Worm (Caenorhabditis elegans) whole organism, L4 larva: ENCODE measurements around the gene mks-2.

Experiments used
- egl-27 ChIP-seq: sonication (generic microtip); optimal IDR thresholded peaks from 3 replicates; lab custom pipeline; 2017; ENCODE audit warnings: missing biosample characterization, missing genetic modification reagents, missing genetic modification characterization
- lin-39 ChIP-seq: fragments of 150-350 bp; optimal IDR thresholded peaks from 2 replicates; lab custom pipeline; 2014; ENCODE audit warnings: missing biosample characterization, missing genetic modification reagents, missing genetic modification characterization
- nhr-237 ChIP-seq: sonication (generic microtip); optimal IDR thresholded peaks from 2 replicates; lab custom pipeline; 2017; ENCODE audit warnings: missing biosample characterization, missing genetic modification characterization
- skn-1 ChIP-seq: fragments of 150-350 bp; optimal IDR thresholded peaks from 2 replicates; lab custom pipeline; 2014; ENCODE audit warnings: missing biosample characterization, missing genetic modification characterization

DNA sequence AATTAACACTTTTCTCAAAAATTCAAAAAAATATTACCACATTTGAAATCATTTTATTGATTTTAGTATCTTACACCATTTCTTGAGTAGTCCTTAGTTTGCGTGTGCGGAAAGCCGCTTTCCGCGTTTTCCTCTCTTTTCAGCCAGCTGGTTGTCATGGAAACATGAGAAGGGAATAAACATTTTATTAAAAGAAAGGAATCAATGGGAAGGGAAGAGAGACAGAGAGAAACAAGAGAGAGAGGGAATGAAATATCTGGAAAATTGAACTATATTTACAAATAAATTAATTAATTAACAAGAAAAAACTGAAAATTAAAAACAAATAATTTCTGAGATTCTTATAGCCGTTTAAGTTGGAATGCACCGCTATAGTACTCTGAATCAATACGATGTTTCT, at the start of gene mks-2:
- TF ChIP-seq egl-27 (tag; lab: Kevin White, UChicago) = no peak
- TF ChIP-seq skn-1 (tag; lab: Kevin White, UChicago) = no peak
- no peak for TF ChIP-seq nhr-237 (tag; lab: Kevin White, UChicago)
- no peak for TF ChIP-seq lin-39 (tag; lab: Kevin White, UChicago)
